Worm (Caenorhabditis elegans) whole organism, L3 larva: Measurements from ENCODE around the gene sipa-1.
A peak's percentile ranks its signal among the peaks of the same experiment; 100 is the strongest.

Experiments used
- R02D3.7 ChIP-seq: fragments of 150-350 bp; optimal IDR thresholded peaks from 2 replicates; lab custom pipeline; 2014; ENCODE audit warnings: missing biosample characterization, missing genetic modification characterization
- ZK546.5 ChIP-seq: sonication (generic microtip); optimal IDR thresholded peaks from 2 replicates; lab custom pipeline; 2017; ENCODE audit warnings: missing biosample characterization, missing genetic modification characterization
- aly-2 ChIP-seq: fragments of 150-350 bp; optimal IDR thresholded peaks from 2 replicates; lab custom pipeline; 2014; ENCODE audit warnings: missing biosample characterization, missing genetic modification characterization
- ama-1 ChIP-seq: fragments of 150-350 bp; optimal IDR thresholded peaks from 2 replicates; lab custom pipeline; 2018
- ceh-16 ChIP-seq: sonication (generic microtip); optimal IDR thresholded peaks from 2 replicates; lab custom pipeline; 2017; ENCODE audit warnings: missing biosample characterization, missing genetic modification characterization
- ceh-28 ChIP-seq: fragments of 150-350 bp; optimal IDR thresholded peaks from 2 replicates; lab custom pipeline; 2014; ENCODE audit warnings: missing biosample characterization, missing genetic modification reagents, missing genetic modification characterization
- ceh-82 ChIP-seq: fragments of 150-350 bp; optimal IDR thresholded peaks from 2 replicates; lab custom pipeline; 2014; ENCODE audit warnings: missing biosample characterization, missing genetic modification characterization
- ceh-9 ChIP-seq: sonication (generic microtip); optimal IDR thresholded peaks from 2 replicates; lab custom pipeline; 2018; ENCODE audit warnings: missing biosample characterization, missing genetic modification characterization
- daf-12 ChIP-seq: fragments of 150-350 bp; optimal IDR thresholded peaks from 2 replicates; lab custom pipeline; 2014; ENCODE audit warnings: missing biosample characterization, missing genetic modification reagents, missing genetic modification characterization
- egl-27 ChIP-seq: sonication (generic microtip); optimal IDR thresholded peaks from 4 replicates; lab custom pipeline; 2017; ENCODE audit warnings: missing biosample characterization, missing genetic modification reagents, missing genetic modification characterization
- egl-5 ChIP-seq: fragments of 150-350 bp; optimal IDR thresholded peaks from 2 replicates; lab custom pipeline; 2017; ENCODE audit warnings: missing biosample characterization, missing genetic modification reagents, missing genetic modification characterization, inconsistent platforms
- elt-1 ChIP-seq: fragments of 150-350 bp; optimal IDR thresholded peaks from 2 replicates; lab custom pipeline; 2014; ENCODE audit warnings: missing biosample characterization, missing genetic modification characterization
- elt-2 ChIP-seq: sonication (generic microtip); optimal IDR thresholded peaks from 2 replicates; lab custom pipeline; 2016; ENCODE audit warnings: missing genetic modification reagents, mild to moderate bottlenecking, missing genetic modification characterization, missing compliant biosample characterization
- elt-3 ChIP-seq, 3 experiments: fragments of 150-350 bp in 1 of 3; sonication (generic microtip) in 2 of 3; optimal IDR thresholded peaks; 2 replicates in 2 of 3; 4 replicates in 1 of 3; lab custom pipeline; 2014 to 2017; ENCODE audit warnings: missing biosample characterization in 3 of 3, missing genetic modification characterization in 3 of 3
- eor-1 ChIP-seq, 2 experiments: fragments of 150-350 bp; optimal IDR thresholded peaks; 2 replicates each; lab custom pipeline; 2014 to 2018; ENCODE audit warnings: missing biosample characterization in 2 of 2, missing genetic modification characterization in 2 of 2
- fkh-10 ChIP-seq: sonication (generic microtip); optimal IDR thresholded peaks from 2 replicates; lab custom pipeline; 2017; ENCODE audit warnings: missing biosample characterization, missing genetic modification reagents, missing genetic modification characterization
- fkh-2 ChIP-seq: fragments of 150-350 bp; optimal IDR thresholded peaks from 2 replicates; lab custom pipeline; 2014; ENCODE audit warnings: missing biosample characterization, missing genetic modification reagents, missing genetic modification characterization
- fos-1 ChIP-seq: fragments of 150-350 bp; optimal IDR thresholded peaks from 2 replicates; lab custom pipeline; 2014; ENCODE audit warnings: missing biosample characterization, missing genetic modification characterization
- hmg-11 ChIP-seq: sonication (generic microtip); optimal IDR thresholded peaks from 2 replicates; lab custom pipeline; 2016; ENCODE audit warnings: missing genetic modification characterization, missing compliant biosample characterization
- jun-1 ChIP-seq: fragments of 150-350 bp; optimal IDR thresholded peaks from 2 replicates; lab custom pipeline; 2014; ENCODE audit warnings: missing biosample characterization, missing genetic modification reagents, missing genetic modification characterization
- lin-15B ChIP-seq: fragments of 150-350 bp; optimal IDR thresholded peaks from 2 replicates; lab custom pipeline; 2014; ENCODE audit warnings: missing biosample characterization, missing genetic modification characterization
- lin-39 ChIP-seq: fragments of 150-350 bp; optimal IDR thresholded peaks from 2 replicates; lab custom pipeline; 2018; ENCODE audit warnings: missing biosample characterization, missing genetic modification reagents, missing genetic modification characterization
- lsy-12 ChIP-seq: sonication (generic microtip); optimal IDR thresholded peaks from 2 replicates; lab custom pipeline; 2016; ENCODE audit warnings: mild to moderate bottlenecking, missing genetic modification characterization, missing compliant biosample characterization
- mdl-1 ChIP-seq: fragments of 150-350 bp; optimal IDR thresholded peaks from 2 replicates; lab custom pipeline; 2014; ENCODE audit warnings: missing biosample characterization, missing genetic modification characterization
- mml-1 ChIP-seq: fragments of 150-350 bp; sonication (generic microtip); optimal IDR thresholded peaks from 3 replicates; lab custom pipeline; 2014; ENCODE audit warnings: missing biosample characterization, missing genetic modification characterization
- nfya-1 ChIP-seq: sonication (generic microtip); optimal IDR thresholded peaks from 2 replicates; lab custom pipeline; 2017; ENCODE audit warnings: missing genetic modification characterization, mild to moderate bottlenecking, missing compliant biosample characterization, antibody characterized with exemption, moderate library complexity; ENCODE audit not compliant: insufficient read depth
- nhr-11 ChIP-seq: fragments of 150-350 bp; optimal IDR thresholded peaks from 2 replicates; lab custom pipeline; 2014; ENCODE audit warnings: missing biosample characterization, missing genetic modification characterization
- nhr-12 ChIP-seq: fragments of 150-350 bp; optimal IDR thresholded peaks from 2 replicates; lab custom pipeline; 2014; ENCODE audit warnings: missing biosample characterization, missing genetic modification characterization
- nhr-23 ChIP-seq: fragments of 150-350 bp; optimal IDR thresholded peaks from 2 replicates; lab custom pipeline; 2014; ENCODE audit warnings: missing biosample characterization, missing genetic modification reagents, missing genetic modification characterization
- nhr-237 ChIP-seq: fragments of 150-350 bp; optimal IDR thresholded peaks from 2 replicates; lab custom pipeline; 2014; ENCODE audit warnings: missing biosample characterization, missing genetic modification characterization
- nhr-25 ChIP-seq: sonication (generic microtip); optimal IDR thresholded peaks from 2 replicates; lab custom pipeline; 2017; ENCODE audit warnings: missing biosample characterization, missing genetic modification characterization
- nhr-28 ChIP-seq: fragments of 150-350 bp; optimal IDR thresholded peaks from 2 replicates; lab custom pipeline; 2014; ENCODE audit warnings: missing biosample characterization, missing genetic modification characterization
- nhr-43 ChIP-seq: sonication (generic microtip); optimal IDR thresholded peaks from 2 replicates; lab custom pipeline; 2016; ENCODE audit warnings: mild to moderate bottlenecking, missing genetic modification characterization, missing compliant biosample characterization; ENCODE audit not compliant: poor library complexity, severe bottlenecking
- nhr-67 ChIP-seq: fragments of 150-350 bp; optimal IDR thresholded peaks from 2 replicates; lab custom pipeline; 2014; ENCODE audit warnings: missing biosample characterization, missing genetic modification characterization
- nhr-76 ChIP-seq: fragments of 150-350 bp; sonication (generic microtip); optimal IDR thresholded peaks from 5 replicates; lab custom pipeline; 2014; ENCODE audit warnings: missing biosample characterization, missing genetic modification characterization
- nhr-77 ChIP-seq: fragments of 150-350 bp; optimal IDR thresholded peaks from 2 replicates; lab custom pipeline; 2014; ENCODE audit warnings: missing biosample characterization, missing genetic modification characterization
- pha-4 ChIP-seq: fragments of 150-350 bp; optimal IDR thresholded peaks from 2 replicates; lab custom pipeline; 2014; ENCODE audit warnings: missing biosample characterization, missing genetic modification reagents, missing genetic modification characterization
- pqm-1 ChIP-seq: fragments of 150-350 bp; optimal IDR thresholded peaks from 2 replicates; lab custom pipeline; 2017; ENCODE audit warnings: missing biosample characterization, missing genetic modification characterization, inconsistent platforms
- sea-2 ChIP-seq: fragments of 150-350 bp; sonication (generic microtip); optimal IDR thresholded peaks from 4 replicates; lab custom pipeline; 2014; ENCODE audit warnings: missing biosample characterization, missing genetic modification reagents, missing genetic modification characterization
- skn-1 ChIP-seq: fragments of 150-350 bp; optimal IDR thresholded peaks from 2 replicates; lab custom pipeline; 2014; ENCODE audit warnings: missing biosample characterization, missing genetic modification characterization
- snpc-4 ChIP-seq: fragments of 150-350 bp; optimal IDR thresholded peaks from 2 replicates; lab custom pipeline; 2014; ENCODE audit warnings: missing biosample characterization, missing genetic modification characterization
- tbx-2 ChIP-seq: sonication (generic microtip); optimal IDR thresholded peaks from 2 replicates; lab custom pipeline; 2016; ENCODE audit warnings: mild to moderate bottlenecking, missing genetic modification characterization, missing compliant biosample characterization
- unc-39 ChIP-seq: sonication (generic microtip); optimal IDR thresholded peaks from 4 replicates; lab custom pipeline; 2017; ENCODE audit warnings: missing biosample characterization, missing genetic modification characterization
- unc-62 ChIP-seq: fragments of 150-350 bp; sonication (generic microtip); optimal IDR thresholded peaks from 4 replicates; lab custom pipeline; 2014; ENCODE audit warnings: missing biosample characterization, missing genetic modification reagents, missing genetic modification characterization
- zag-1 ChIP-seq: fragments of 150-350 bp; optimal IDR thresholded peaks from 2 replicates; lab custom pipeline; 2014; ENCODE audit warnings: missing biosample characterization, missing genetic modification characterization
- ztf-11 ChIP-seq: fragments of 150-350 bp; optimal IDR thresholded peaks from 2 replicates; lab custom pipeline; 2014; ENCODE audit warnings: missing biosample characterization, missing genetic modification characterization
- ztf-4 ChIP-seq: fragments of 150-350 bp; optimal IDR thresholded peaks from 2 replicates; lab custom pipeline; 2014; ENCODE audit warnings: missing biosample characterization, missing genetic modification characterization

Gene sipa-1

ce11 chrV:11641298-11641787 is 4.3 kb upstream of the sipa-1 start:
- TF ChIP-seq fkh-10 (GFP tag; lab: Kevin White, UChicago), result peak; percentile 77
- TF ChIP-seq lin-15B (tag; lab: Kevin White, UChicago), result peak; percentile 36
- no peak for TF ChIP-seq eor-1 (tag; optimal IDR thresholded peaks at IDR 0.05; lab: Kevin White, UChicago)
- no peak for TF ChIP-seq ztf-4 (tag; lab: Kevin White, UChicago)
- TF ChIP-seq lin-39 (tag; lab: Kevin White, UChicago), result peak; percentile 56
- TF ChIP-seq R02D3.7, result no peak
- peak; percentile 33 for TF ChIP-seq nhr-11 (tag; lab: Kevin White, UChicago)
- TF ChIP-seq unc-62 (GFP tag; lab: Kevin White, UChicago), result peak; percentile 5
- TF ChIP-seq mml-1 (tag; lab: Kevin White, UChicago), result no peak
- no peak for TF ChIP-seq nhr-43 (tag; lab: Kevin White, UChicago)
- no peak for TF ChIP-seq ztf-11 (tag; lab: Kevin White, UChicago)
- TF ChIP-seq egl-27, result no peak
- TF ChIP-seq nfya-1 (tag; lab: Kevin White, UChicago), result peak; percentile 74
- TF ChIP-seq fos-1 (tag; lab: Kevin White, UChicago), result no peak
- TF ChIP-seq nhr-12 (tag; lab: Kevin White, UChicago), result no peak
- TF ChIP-seq zag-1, result peak; percentile 14
- TF ChIP-seq tbx-2 (tag; lab: Kevin White, UChicago), result peak; percentile 25
- TF ChIP-seq ceh-9 (tag; lab: Kevin White, UChicago), result no peak
- no peak for TF ChIP-seq elt-3 (tag; optimal IDR thresholded peaks at IDR 0.05; lab: Kevin White, UChicago)
- TF ChIP-seq snpc-4, result peak; percentile 9
- peak; percentile 27 for TF ChIP-seq hmg-11 (tag; lab: Kevin White, UChicago)
- TF ChIP-seq mdl-1, result peak; percentile 54
- TF ChIP-seq sea-2 (GFP tag; lab: Kevin White, UChicago), result no peak
- peak; percentile 59 for TF ChIP-seq skn-1
- TF ChIP-seq egl-5 (tag; lab: Kevin White, UChicago), result peak; percentile 16
- no peak for TF ChIP-seq elt-2 (tag; lab: Kevin White, UChicago)
- TF ChIP-seq, all 47 proteins: peak for 13

DNA sequence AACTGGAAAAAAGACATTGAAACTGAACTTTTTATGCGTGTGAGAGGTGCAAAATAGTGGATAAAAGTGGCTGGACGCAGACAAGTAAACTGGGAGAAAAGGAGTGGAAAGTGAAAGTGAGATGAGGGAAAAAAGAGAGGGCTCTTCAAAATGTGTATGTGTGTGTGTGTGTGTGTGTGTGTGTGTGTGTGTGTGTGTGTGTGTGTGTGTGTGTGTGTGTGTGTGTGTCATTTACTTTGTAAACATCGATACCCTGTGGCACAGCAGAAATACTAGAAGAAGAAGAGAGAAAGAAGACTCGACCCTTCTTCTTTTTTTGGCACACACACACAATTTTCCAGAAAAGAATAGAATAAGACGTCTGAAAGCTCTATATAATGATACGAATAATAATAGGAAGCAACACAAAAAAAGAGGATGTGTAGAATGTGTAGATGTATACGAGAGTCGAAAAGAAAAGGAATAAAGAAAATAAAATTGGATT is 1.6 kb upstream of the sipa-1 start:
- TF ChIP-seq lsy-12 (tag; lab: Kevin White, UChicago) (peak; percentile 51), sea-2 (GFP tag; lab: Kevin White, UChicago) (no peak), nhr-67 (tag; lab: Kevin White, UChicago) (no peak), pqm-1 (tag; lab: Kevin White, UChicago) (no peak), unc-62 (GFP tag; lab: Kevin White, UChicago) (no peak), mml-1 (tag; lab: Kevin White, UChicago) (no peak), lin-39 (tag; lab: Kevin White, UChicago) (peak; percentile 56), skn-1 (no peak), hmg-11 (tag; lab: Kevin White, UChicago) (peak; percentile 6), ZK546.5 (tag; lab: Kevin White, UChicago) (no peak), egl-27 (no peak), nhr-43 (tag; lab: Kevin White, UChicago) (no peak), fos-1 (tag; lab: Kevin White, UChicago) (no peak), nfya-1 (tag; lab: Kevin White, UChicago) (peak; percentile 73), mdl-1 (peak; percentile 18), ceh-9 (tag; lab: Kevin White, UChicago) (no peak), unc-39 (tag; lab: Kevin White, UChicago) (no peak), ceh-28 (tag; lab: Kevin White, UChicago) (no peak), nhr-28 (tag; lab: Kevin White, UChicago) (no peak), fkh-2 (tag; lab: Kevin White, UChicago) (no peak), ztf-11 (tag; lab: Kevin White, UChicago) (no peak), nhr-25 (tag; lab: Kevin White, UChicago) (no peak), ama-1 (no peak), zag-1 (no peak), nhr-77 (tag; lab: Kevin White, UChicago) (no peak), lin-15B (tag; lab: Kevin White, UChicago) (no peak), fkh-10 (GFP tag; lab: Kevin White, UChicago) (no peak), nhr-76 (tag; lab: Kevin White, UChicago) (no peak), nhr-12 (tag; lab: Kevin White, UChicago) (no peak), elt-3 (tag; optimal IDR thresholded peaks at IDR 0.05; lab: Kevin White, UChicago) (no peak), elt-1 (tag; lab: Kevin White, UChicago) (no peak), jun-1 (tag; lab: Kevin White, UChicago) (peak; percentile 38), R02D3.7 (no peak), nhr-23 (tag; lab: Kevin White, UChicago) (no peak), aly-2 (no peak), ztf-4 (tag; lab: Kevin White, UChicago) (no peak), eor-1 (tag; optimal IDR thresholded peaks at IDR 0.05; lab: Kevin White, UChicago) (no peak), nhr-11 (tag; lab: Kevin White, UChicago) (peak; percentile 65), ceh-82 (no peak), egl-5 (tag; lab: Kevin White, UChicago) (peak; percentile 75), pha-4 (peak; percentile 83), tbx-2 (tag; lab: Kevin White, UChicago) (no peak), ceh-16 (tag; lab: Kevin White, UChicago) (no peak), snpc-4 (peak; percentile 30), nhr-237 (tag; lab: Kevin White, UChicago) (no peak), daf-12 (tag; lab: Kevin White, UChicago) (no peak), elt-2 (tag; lab: Kevin White, UChicago) (no peak)
- TF ChIP-seq, all 47 proteins: peak for 10
